Worm (Caenorhabditis elegans): ENCODE data around the gene nhr-173.

- no peak for TF ChIP-seq unc-39 (tag; optimal IDR thresholded peaks at IDR 0.05)
- TF ChIP-seq snpc-4 (tag; optimal IDR thresholded peaks at IDR 0.05): no peak
- TF ChIP-seq gmeb-1 (tag; optimal IDR thresholded peaks at IDR 0.05): no peak
- TF ChIP-seq aly-2 (tag; optimal IDR thresholded peaks at IDR 0.05): no peak
- TF ChIP-seq fos-1 (tag; optimal IDR thresholded peaks at IDR 0.05): peak; percentile 70
- no peak for TF ChIP-seq nhr-237 (tag; optimal IDR thresholded peaks at IDR 0.05)
- no peak for TF ChIP-seq elt-1 (tag; optimal IDR thresholded peaks at IDR 0.05)
- no peak for TF ChIP-seq R02D3.7 (tag; optimal IDR thresholded peaks at IDR 0.05)
- TF ChIP-seq blmp-1 (tag; optimal IDR thresholded peaks at IDR 0.05; ENCODE audit: insufficient read depth): no peak
- no peak for TF ChIP-seq unc-62 (GFP tag; optimal IDR thresholded peaks at IDR 0.05)
Measured at ce11 chrX:6653173-6653572, 2.2 kb upstream of the nhr-173 start.
